Fruit fly (Drosophila melanogaster): ENCODE results near the gene CG8209.

DNA sequence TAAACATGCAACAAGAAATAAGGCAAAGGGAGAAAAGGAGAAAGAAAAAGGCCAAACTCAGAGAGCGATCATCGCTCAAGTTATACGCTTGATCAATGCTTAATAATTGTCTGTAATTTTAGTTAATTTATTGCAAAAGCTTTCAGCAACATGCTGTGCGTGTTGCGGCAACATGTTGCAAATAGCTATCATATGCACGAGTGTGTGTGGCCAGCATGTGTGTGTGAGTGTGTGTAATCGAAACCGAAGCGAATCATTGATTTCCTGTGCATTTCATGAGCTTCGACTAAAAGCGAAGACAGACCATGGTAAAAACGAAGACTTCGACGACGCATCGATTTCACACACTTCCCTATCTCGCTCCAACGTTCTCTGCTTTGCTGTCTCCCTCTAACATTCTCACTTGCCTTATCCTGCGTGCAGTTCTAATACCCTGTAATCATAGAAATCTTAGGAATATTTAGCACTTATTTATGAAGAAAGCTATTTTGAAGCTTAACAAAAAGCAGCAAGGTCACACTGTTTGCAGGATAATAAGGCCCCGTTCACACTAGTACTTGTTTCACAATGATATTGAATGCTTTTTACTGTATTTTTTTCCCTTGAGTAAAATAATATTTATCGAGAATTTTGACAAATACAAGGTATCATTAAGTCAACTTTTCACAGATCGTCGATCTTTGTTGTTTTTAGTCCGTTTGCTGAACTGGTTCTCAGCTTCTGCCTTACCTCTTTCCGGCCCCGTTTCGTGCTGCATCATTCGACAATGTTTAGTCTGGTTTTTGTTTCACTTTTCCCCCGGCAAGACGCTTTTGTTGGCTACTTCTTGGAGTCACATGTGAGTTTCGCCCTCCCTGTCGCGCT lies 37.0 kb downstream of the CG8209 start:
- TF ChIP-seq usp (GFP tag; optimal IDR thresholded peaks at IDR 0.05) (no peak), pan (optimal IDR thresholded peaks at IDR 0.05) (peak; percentile 79), Dll (optimal IDR thresholded peaks at IDR 0.05) (no peak), EcR (GFP tag; optimal IDR thresholded peaks at IDR 0.05) (no peak)

Data from whole organism.